Fruit fly (Drosophila melanogaster) whole organism, wandering third instar larva: ENCODE results near the gene Arpc2.
A peak's percentile ranks its signal among the peaks of the same experiment; 100 is the strongest.

ENCODE experiments used
- Abd-B ChIP-seq: fragments of >200 bp; optimal IDR thresholded peaks from 2 replicates; lab custom pipeline; 2017; ENCODE audit warnings: missing biosample characterization, missing genetic modification characterization
- CG32264 ChIP-seq: fragments of 200-800 bp; sonication (Bioruptor generic); optimal IDR thresholded peaks from 2 replicates; lab custom pipeline; 2016; ENCODE audit warnings: missing biosample characterization, missing genetic modification characterization
- CG9705 ChIP-seq: fragments of 200-800 bp; sonication (Bioruptor generic); optimal IDR thresholded peaks from 2 replicates; lab custom pipeline; 2018; ENCODE audit warnings: missing biosample characterization, mild to moderate bottlenecking, missing genetic modification characterization
- CrebA ChIP-seq: fragments of 200-800 bp; sonication (Bioruptor generic); optimal IDR thresholded peaks from 2 replicates; lab custom pipeline; 2016; ENCODE audit warnings: missing biosample characterization, mild to moderate bottlenecking, missing genetic modification characterization, borderline replicate concordance
- Dfd ChIP-seq: fragments of >200 bp; optimal IDR thresholded peaks from 2 replicates; lab custom pipeline; 2017; ENCODE audit warnings: missing biosample characterization, missing genetic modification characterization
- Dif ChIP-seq: fragments of 200-275, 200-300 bp; sonication (Bioruptor generic); optimal IDR thresholded peaks from 2 replicates; lab custom pipeline; 2018; ENCODE audit warnings: missing biosample characterization, missing genetic modification characterization; ENCODE audit not compliant: partially characterized antibody
- GATAd ChIP-seq: sonication (Bioruptor generic); optimal IDR thresholded peaks from 2 replicates; lab custom pipeline; 2016; ENCODE audit warnings: missing biosample characterization, missing genetic modification characterization
- HLH106 ChIP-seq: fragments of 200-800 bp; optimal IDR thresholded peaks from 3 replicates; lab custom pipeline; 2019; ENCODE audit warnings: missing biosample characterization, mild to moderate bottlenecking, missing genetic modification characterization, moderate library complexity
- Hnf4 ChIP-seq: fragments of 200-800 bp; sonication (Bioruptor generic); optimal IDR thresholded peaks from 2 replicates; lab custom pipeline; 2016; ENCODE audit warnings: missing biosample characterization, mild to moderate bottlenecking, missing genetic modification characterization
- Hr78 ChIP-seq: fragments of >200 bp; optimal IDR thresholded peaks from 2 replicates; lab custom pipeline; 2017; ENCODE audit warnings: missing biosample characterization, missing genetic modification characterization
- Hr83 ChIP-seq: fragments of 200-300 bp; sonication (Bioruptor generic); optimal IDR thresholded peaks from 2 replicates; lab custom pipeline; 2016; ENCODE audit warnings: missing biosample characterization, mild to moderate bottlenecking, missing genetic modification characterization, moderate library complexity; ENCODE audit not compliant: poor library complexity, severe bottlenecking
- Jra ChIP-seq: sonication (Bioruptor generic); optimal IDR thresholded peaks from 2 replicates; lab custom pipeline; 2016; ENCODE audit warnings: missing biosample characterization, missing genetic modification characterization
- Mio ChIP-seq: sonication (Bioruptor generic); optimal IDR thresholded peaks from 2 replicates; lab custom pipeline; 2016; ENCODE audit warnings: missing biosample characterization, missing genetic modification characterization
- Myc ChIP-seq: fragments of >200 bp; optimal IDR thresholded peaks from 2 replicates; lab custom pipeline; 2017
- N ChIP-seq: fragments of >200 bp; optimal IDR thresholded peaks from 2 replicates; lab custom pipeline; 2018; ENCODE audit warnings: missing biosample characterization, missing external identifiers, missing genetic modification characterization
- OdsH ChIP-seq: fragments of 200-800 bp; sonication (Bioruptor generic); optimal IDR thresholded peaks from 2 replicates; lab custom pipeline; 2016; ENCODE audit warnings: missing biosample characterization, mild to moderate bottlenecking, missing genetic modification characterization
- Rel ChIP-seq, 2 experiments: fragments of 200-800 bp; sonication (Bioruptor generic) in 1 of 2; optimal IDR thresholded peaks; 2 replicates in 1 of 2; 3 replicates in 1 of 2; lab custom pipeline; 2016 to 2019; ENCODE audit warnings: mild to moderate bottlenecking in 2 of 2, missing biosample characterization in 2 of 2, missing genetic modification characterization in 2 of 2, moderate library complexity in 1 of 2
- Sp1 ChIP-seq: fragments of 200-800 bp; sonication (Bioruptor generic); optimal IDR thresholded peaks from 3 replicates; lab custom pipeline; 2019; ENCODE audit warnings: missing biosample characterization, mild to moderate bottlenecking, missing genetic modification characterization, moderate library complexity
- Vsx2 ChIP-seq: fragments of 200-300, 225-300 bp; sonication (Bioruptor generic); optimal IDR thresholded peaks from 2 replicates; lab custom pipeline; 2018; ENCODE audit warnings: missing biosample characterization, missing genetic modification characterization; ENCODE audit not compliant: partially characterized antibody
- br ChIP-seq: fragments of 200-800 bp; sonication (Bioruptor generic); optimal IDR thresholded peaks from 2 replicates; lab custom pipeline; 2016; ENCODE audit warnings: missing biosample characterization, missing genetic modification characterization
- brk ChIP-seq: fragments of 200-800 bp; sonication (Bioruptor generic); optimal IDR thresholded peaks from 2 replicates; lab custom pipeline; 2016; ENCODE audit warnings: missing biosample characterization, mild to moderate bottlenecking, missing genetic modification characterization
- dl ChIP-seq, 2 experiments: fragments of 175-275, 200-275 bp in 1 of 2; fragments of 200-275 bp in 1 of 2; sonication (Bioruptor generic); optimal IDR thresholded peaks; lab custom pipeline; 2018; ENCODE audit warnings: mild to moderate bottlenecking in 2 of 2, missing biosample characterization in 2 of 2, missing genetic modification characterization in 2 of 2, moderate library complexity in 2 of 2; ENCODE audit not compliant: partially characterized antibody in 2 of 2, insufficient read depth in 1 of 2
- dmrt93B ChIP-seq: fragments of 200-800 bp; sonication (Bioruptor generic); optimal IDR thresholded peaks from 2 replicates; lab custom pipeline; 2018; ENCODE audit warnings: missing biosample characterization, mild to moderate bottlenecking, missing genetic modification characterization
- dsf ChIP-seq: sonication (Bioruptor generic); optimal IDR thresholded peaks from 2 replicates; lab custom pipeline; 2016; ENCODE audit warnings: missing biosample characterization, missing genetic modification characterization, borderline replicate concordance
- ey ChIP-seq: fragments of 200-800 bp; sonication (Bioruptor generic); optimal IDR thresholded peaks from 2 replicates; lab custom pipeline; 2016; ENCODE audit warnings: missing biosample characterization, missing genetic modification characterization
- foxo ChIP-seq, 2 experiments: fragments of 200-800 bp; sonication (Bioruptor generic); optimal IDR thresholded peaks; 2 replicates in 1 of 2; 3 replicates in 1 of 2; lab custom pipeline; 2016 to 2017; ENCODE audit warnings: missing biosample characterization in 2 of 2, missing genetic modification characterization in 2 of 2
- fru ChIP-seq: fragments of 200-800 bp; sonication (Bioruptor generic); optimal IDR thresholded peaks from 3 replicates; lab custom pipeline; 2016; ENCODE audit warnings: missing biosample characterization, mild to moderate bottlenecking, missing genetic modification characterization
- h ChIP-seq: fragments of 200-800 bp; sonication (Bioruptor generic); optimal IDR thresholded peaks from 3 replicates; lab custom pipeline; 2016; ENCODE audit warnings: missing biosample characterization, mild to moderate bottlenecking, missing genetic modification characterization
- jim ChIP-seq: fragments of 175-275, 200-325 bp; sonication (Bioruptor generic); optimal IDR thresholded peaks from 2 replicates; lab custom pipeline; 2016; ENCODE audit warnings: missing biosample characterization, mild to moderate bottlenecking, missing genetic modification characterization
- lola ChIP-seq: fragments of >200 bp; optimal IDR thresholded peaks from 2 replicates; lab custom pipeline; 2017; ENCODE audit warnings: missing biosample characterization, missing genetic modification characterization
- pan ChIP-seq: fragments of >200 bp; optimal IDR thresholded peaks from 2 replicates; lab custom pipeline; 2017
- psq ChIP-seq: fragments of 200-800 bp; sonication (Bioruptor generic); optimal IDR thresholded peaks from 3 replicates; lab custom pipeline; 2017; ENCODE audit warnings: missing biosample characterization, mild to moderate bottlenecking, missing genetic modification characterization, moderate library complexity
- rgr ChIP-seq: fragments of 200-800 bp; sonication (Bioruptor generic); optimal IDR thresholded peaks from 3 replicates; lab custom pipeline; 2016; ENCODE audit warnings: missing biosample characterization, mild to moderate bottlenecking, missing genetic modification characterization
- sage ChIP-seq: fragments of 200-800 bp; sonication (Bioruptor generic); optimal IDR thresholded peaks from 2 replicates; lab custom pipeline; 2016; ENCODE audit warnings: missing biosample characterization, mild to moderate bottlenecking, missing genetic modification characterization
- sv ChIP-seq: fragments of 200-800 bp; sonication (Bioruptor generic); optimal IDR thresholded peaks from 3 replicates; lab custom pipeline; 2016; ENCODE audit warnings: missing biosample characterization, missing genetic modification characterization
- tai ChIP-seq: sonication (Bioruptor generic); optimal IDR thresholded peaks from 2 replicates; lab custom pipeline; 2016; ENCODE audit warnings: missing biosample characterization, missing genetic modification characterization
- usp ChIP-seq: fragments of >200 bp; optimal IDR thresholded peaks from 2 replicates; lab custom pipeline; 2017; ENCODE audit warnings: missing biosample characterization, missing genetic modification characterization
- woc ChIP-seq: sonication (Bioruptor generic); optimal IDR thresholded peaks from 2 replicates; lab custom pipeline; 2016; ENCODE audit warnings: missing biosample characterization, mild to moderate bottlenecking, missing genetic modification characterization

The Arpc2 gene

dm6 chr2L:20413826-20414225, 3.0 kb upstream of the Arpc2 start:
- TF ChIP-seq Dif (GFP tag; lab: Kevin White, UChicago), result no peak
- TF ChIP-seq Abd-B (GFP tag; lab: Kevin White, UChicago), result no peak
- no peak for TF ChIP-seq Hnf4
- TF ChIP-seq ey (GFP tag; lab: Kevin White, UChicago), result no peak
- TF ChIP-seq Vsx2, result no peak
- no peak for TF ChIP-seq Myc
- TF ChIP-seq CrebA (GFP tag; lab: Kevin White, UChicago), result no peak
- no peak for TF ChIP-seq brk (GFP tag; lab: Kevin White, UChicago)
- no peak for TF ChIP-seq sage (GFP tag; lab: Kevin White, UChicago)
- TF ChIP-seq pan, result no peak
- no peak for TF ChIP-seq N
- TF ChIP-seq woc (GFP tag; lab: Kevin White, UChicago), result no peak
- no peak for TF ChIP-seq jim (GFP tag; lab: Kevin White, UChicago)
- TF ChIP-seq usp (GFP tag; lab: Kevin White, UChicago), result no peak
- no peak for TF ChIP-seq Hr78 (GFP tag; lab: Kevin White, UChicago)
- no peak for TF ChIP-seq lola (GFP tag; lab: Kevin White, UChicago)
- TF ChIP-seq br, result no peak
- TF ChIP-seq Dfd (GFP tag; lab: Kevin White, UChicago), result no peak
- no peak for TF ChIP-seq CG32264 (GFP tag; lab: Kevin White, UChicago)

dm6 chr2L:20414750-20415211, 2.1 kb upstream of the Arpc2 start, which contains the start of gene CG10947:
CG10947 (minus strand) TSS chr2L:20414800.
- TF ChIP-seq OdsH (GFP tag; lab: Kevin White, UChicago), result peak; percentile 22
- peak; percentile 27 for TF ChIP-seq br
- TF ChIP-seq sv, result peak; percentile 65
- TF ChIP-seq Abd-B (GFP tag; lab: Kevin White, UChicago), result no peak
- TF ChIP-seq brk (GFP tag; lab: Kevin White, UChicago), result no peak
- no peak for TF ChIP-seq Hr78 (GFP tag; lab: Kevin White, UChicago)
- TF ChIP-seq sage (GFP tag; lab: Kevin White, UChicago), result no peak
- TF ChIP-seq fru (GFP tag; lab: Kevin White, UChicago), result peak; percentile 35
- TF ChIP-seq Hnf4, result peak; percentile 49
- TF ChIP-seq psq (GFP tag; lab: Kevin White, UChicago), result no peak
- TF ChIP-seq Rel (GFP tag; optimal IDR thresholded peaks at IDR 0.05; lab: Kevin White, UChicago), result no peak
- no peak for TF ChIP-seq Rel (tag; optimal IDR thresholded peaks at IDR 0.05; lab: Kevin White, UChicago)
- no peak for TF ChIP-seq ey (GFP tag; lab: Kevin White, UChicago)
- no peak for TF ChIP-seq jim (GFP tag; lab: Kevin White, UChicago)
- TF ChIP-seq N, result no peak
- TF ChIP-seq Vsx2, result no peak
- no peak for TF ChIP-seq tai
- no peak for TF ChIP-seq woc (GFP tag; lab: Kevin White, UChicago)
- TF ChIP-seq Myc, result no peak
- no peak for TF ChIP-seq Sp1 (GFP tag; lab: Kevin White, UChicago)
- TF ChIP-seq lola (GFP tag; lab: Kevin White, UChicago), result no peak
- TF ChIP-seq dl (GFP tag; optimal IDR thresholded peaks at IDR 0.05; lab: Kevin White, UChicago; ENCODE audit: insufficient read depth in 1 of 2, partially characterized antibody in 2 of 2), result no peak
- TF ChIP-seq dsf, result no peak
- TF ChIP-seq CG32264 (GFP tag; lab: Kevin White, UChicago), result no peak
- no peak for TF ChIP-seq Mio
- no peak for TF ChIP-seq pan
- TF ChIP-seq Dfd (GFP tag; lab: Kevin White, UChicago), result no peak
- no peak for TF ChIP-seq HLH106 (tag; lab: Kevin White, UChicago)
- TF ChIP-seq Dif (GFP tag; lab: Kevin White, UChicago), result no peak
- peak; percentile 40 for TF ChIP-seq h (GFP tag; lab: Kevin White, UChicago)
- TF ChIP-seq Hr83 (GFP tag; lab: Kevin White, UChicago), result peak; percentile 26
- TF ChIP-seq foxo (GFP tag; optimal IDR thresholded peaks at IDR 0.05; lab: Kevin White, UChicago), result peak in 1 of 2 experiments; percentile 49
- TF ChIP-seq CG9705, result no peak
- TF ChIP-seq Jra (GFP tag; lab: Kevin White, UChicago), result peak; percentile 9
- no peak for TF ChIP-seq usp (GFP tag; lab: Kevin White, UChicago)
- no peak for TF ChIP-seq dmrt93B (GFP tag; lab: Kevin White, UChicago)
- no peak for TF ChIP-seq CrebA (GFP tag; lab: Kevin White, UChicago)
- TF ChIP-seq GATAd (GFP tag; lab: Kevin White, UChicago), result no peak
- TF ChIP-seq rgr (GFP tag; lab: Kevin White, UChicago), result peak; percentile 62
